Worm (Caenorhabditis elegans): ENCODE data around the gene nspg-8.

ce11 chrIII:1216096-1216495 is 34.2 kb downstream of the nspg-8 start:
- TF ChIP-seq unc-39 (tag; optimal IDR thresholded peaks at IDR 0.05) (no peak), unc-55 (GFP tag; optimal IDR thresholded peaks at IDR 0.05) (no peak), elt-3 (tag; optimal IDR thresholded peaks at IDR 0.05) (no peak), unc-62 (GFP tag; optimal IDR thresholded peaks at IDR 0.05) (no peak)

Data from whole organism, L2 larva.